Worm (Caenorhabditis elegans) whole organism, L3 larva: Measurements from ENCODE around the gene gpa-5.

ENCODE experiments used
- R02D3.7 ChIP-seq: fragments of 150-350 bp; optimal IDR thresholded peaks from 2 replicates; lab custom pipeline; 2014; ENCODE audit warnings: missing biosample characterization, missing genetic modification characterization
- ZK546.5 ChIP-seq: sonication (generic microtip); optimal IDR thresholded peaks from 2 replicates; lab custom pipeline; 2017; ENCODE audit warnings: missing biosample characterization, missing genetic modification characterization
- aly-2 ChIP-seq: fragments of 150-350 bp; optimal IDR thresholded peaks from 2 replicates; lab custom pipeline; 2014; ENCODE audit warnings: missing biosample characterization, missing genetic modification characterization
- ama-1 ChIP-seq: fragments of 150-350 bp; optimal IDR thresholded peaks from 2 replicates; lab custom pipeline; 2018
- ceh-16 ChIP-seq: sonication (generic microtip); optimal IDR thresholded peaks from 2 replicates; lab custom pipeline; 2017; ENCODE audit warnings: missing biosample characterization, missing genetic modification characterization
- ceh-28 ChIP-seq: fragments of 150-350 bp; optimal IDR thresholded peaks from 2 replicates; lab custom pipeline; 2014; ENCODE audit warnings: missing biosample characterization, missing genetic modification reagents, missing genetic modification characterization
- ceh-82 ChIP-seq: fragments of 150-350 bp; optimal IDR thresholded peaks from 2 replicates; lab custom pipeline; 2014; ENCODE audit warnings: missing biosample characterization, missing genetic modification characterization
- daf-12 ChIP-seq: fragments of 150-350 bp; optimal IDR thresholded peaks from 2 replicates; lab custom pipeline; 2014; ENCODE audit warnings: missing biosample characterization, missing genetic modification reagents, missing genetic modification characterization
- egl-27 ChIP-seq: sonication (generic microtip); optimal IDR thresholded peaks from 4 replicates; lab custom pipeline; 2017; ENCODE audit warnings: missing biosample characterization, missing genetic modification reagents, missing genetic modification characterization
- egl-5 ChIP-seq: fragments of 150-350 bp; optimal IDR thresholded peaks from 2 replicates; lab custom pipeline; 2017; ENCODE audit warnings: missing biosample characterization, missing genetic modification reagents, missing genetic modification characterization, inconsistent platforms
- elt-1 ChIP-seq: fragments of 150-350 bp; optimal IDR thresholded peaks from 2 replicates; lab custom pipeline; 2014; ENCODE audit warnings: missing biosample characterization, missing genetic modification characterization
- elt-2 ChIP-seq: sonication (generic microtip); optimal IDR thresholded peaks from 2 replicates; lab custom pipeline; 2016; ENCODE audit warnings: missing genetic modification reagents, mild to moderate bottlenecking, missing genetic modification characterization, missing compliant biosample characterization
- eor-1 ChIP-seq, 2 experiments: fragments of 150-350 bp; optimal IDR thresholded peaks; 2 replicates each; lab custom pipeline; 2014 to 2018; ENCODE audit warnings: missing biosample characterization in 2 of 2, missing genetic modification characterization in 2 of 2
- fkh-10 ChIP-seq: sonication (generic microtip); optimal IDR thresholded peaks from 2 replicates; lab custom pipeline; 2017; ENCODE audit warnings: missing biosample characterization, missing genetic modification reagents, missing genetic modification characterization
- fkh-2 ChIP-seq: fragments of 150-350 bp; optimal IDR thresholded peaks from 2 replicates; lab custom pipeline; 2014; ENCODE audit warnings: missing biosample characterization, missing genetic modification reagents, missing genetic modification characterization
- fos-1 ChIP-seq: fragments of 150-350 bp; optimal IDR thresholded peaks from 2 replicates; lab custom pipeline; 2014; ENCODE audit warnings: missing biosample characterization, missing genetic modification characterization
- hmg-11 ChIP-seq: sonication (generic microtip); optimal IDR thresholded peaks from 2 replicates; lab custom pipeline; 2016; ENCODE audit warnings: missing genetic modification characterization, missing compliant biosample characterization
- jun-1 ChIP-seq: fragments of 150-350 bp; optimal IDR thresholded peaks from 2 replicates; lab custom pipeline; 2014; ENCODE audit warnings: missing biosample characterization, missing genetic modification reagents, missing genetic modification characterization
- lin-15B ChIP-seq: fragments of 150-350 bp; optimal IDR thresholded peaks from 2 replicates; lab custom pipeline; 2014; ENCODE audit warnings: missing biosample characterization, missing genetic modification characterization
- lin-39 ChIP-seq: fragments of 150-350 bp; optimal IDR thresholded peaks from 2 replicates; lab custom pipeline; 2018; ENCODE audit warnings: missing biosample characterization, missing genetic modification reagents, missing genetic modification characterization
- mdl-1 ChIP-seq: fragments of 150-350 bp; optimal IDR thresholded peaks from 2 replicates; lab custom pipeline; 2014; ENCODE audit warnings: missing biosample characterization, missing genetic modification characterization
- nfya-1 ChIP-seq: sonication (generic microtip); optimal IDR thresholded peaks from 2 replicates; lab custom pipeline; 2017; ENCODE audit warnings: missing genetic modification characterization, mild to moderate bottlenecking, missing compliant biosample characterization, antibody characterized with exemption, moderate library complexity; ENCODE audit not compliant: insufficient read depth
- nhr-23 ChIP-seq: fragments of 150-350 bp; optimal IDR thresholded peaks from 2 replicates; lab custom pipeline; 2014; ENCODE audit warnings: missing biosample characterization, missing genetic modification reagents, missing genetic modification characterization
- nhr-237 ChIP-seq: fragments of 150-350 bp; optimal IDR thresholded peaks from 2 replicates; lab custom pipeline; 2014; ENCODE audit warnings: missing biosample characterization, missing genetic modification characterization
- nhr-25 ChIP-seq: sonication (generic microtip); optimal IDR thresholded peaks from 2 replicates; lab custom pipeline; 2017; ENCODE audit warnings: missing biosample characterization, missing genetic modification characterization
- nhr-28 ChIP-seq: fragments of 150-350 bp; optimal IDR thresholded peaks from 2 replicates; lab custom pipeline; 2014; ENCODE audit warnings: missing biosample characterization, missing genetic modification characterization
- nhr-67 ChIP-seq: fragments of 150-350 bp; optimal IDR thresholded peaks from 2 replicates; lab custom pipeline; 2014; ENCODE audit warnings: missing biosample characterization, missing genetic modification characterization
- pqm-1 ChIP-seq: fragments of 150-350 bp; optimal IDR thresholded peaks from 2 replicates; lab custom pipeline; 2017; ENCODE audit warnings: missing biosample characterization, missing genetic modification characterization, inconsistent platforms
- sea-2 ChIP-seq: fragments of 150-350 bp; sonication (generic microtip); optimal IDR thresholded peaks from 4 replicates; lab custom pipeline; 2014; ENCODE audit warnings: missing biosample characterization, missing genetic modification reagents, missing genetic modification characterization
- skn-1 ChIP-seq: fragments of 150-350 bp; optimal IDR thresholded peaks from 2 replicates; lab custom pipeline; 2014; ENCODE audit warnings: missing biosample characterization, missing genetic modification characterization
- snpc-4 ChIP-seq: fragments of 150-350 bp; optimal IDR thresholded peaks from 2 replicates; lab custom pipeline; 2014; ENCODE audit warnings: missing biosample characterization, missing genetic modification characterization
- tbx-2 ChIP-seq: sonication (generic microtip); optimal IDR thresholded peaks from 2 replicates; lab custom pipeline; 2016; ENCODE audit warnings: mild to moderate bottlenecking, missing genetic modification characterization, missing compliant biosample characterization
- unc-39 ChIP-seq: sonication (generic microtip); optimal IDR thresholded peaks from 4 replicates; lab custom pipeline; 2017; ENCODE audit warnings: missing biosample characterization, missing genetic modification characterization
- unc-62 ChIP-seq: fragments of 150-350 bp; sonication (generic microtip); optimal IDR thresholded peaks from 4 replicates; lab custom pipeline; 2014; ENCODE audit warnings: missing biosample characterization, missing genetic modification reagents, missing genetic modification characterization
- zag-1 ChIP-seq: fragments of 150-350 bp; optimal IDR thresholded peaks from 2 replicates; lab custom pipeline; 2014; ENCODE audit warnings: missing biosample characterization, missing genetic modification characterization
- ztf-11 ChIP-seq: fragments of 150-350 bp; optimal IDR thresholded peaks from 2 replicates; lab custom pipeline; 2014; ENCODE audit warnings: missing biosample characterization, missing genetic modification characterization
- ztf-4 ChIP-seq: fragments of 150-350 bp; optimal IDR thresholded peaks from 2 replicates; lab custom pipeline; 2014; ENCODE audit warnings: missing biosample characterization, missing genetic modification characterization

gpa-5 gene

DNA sequence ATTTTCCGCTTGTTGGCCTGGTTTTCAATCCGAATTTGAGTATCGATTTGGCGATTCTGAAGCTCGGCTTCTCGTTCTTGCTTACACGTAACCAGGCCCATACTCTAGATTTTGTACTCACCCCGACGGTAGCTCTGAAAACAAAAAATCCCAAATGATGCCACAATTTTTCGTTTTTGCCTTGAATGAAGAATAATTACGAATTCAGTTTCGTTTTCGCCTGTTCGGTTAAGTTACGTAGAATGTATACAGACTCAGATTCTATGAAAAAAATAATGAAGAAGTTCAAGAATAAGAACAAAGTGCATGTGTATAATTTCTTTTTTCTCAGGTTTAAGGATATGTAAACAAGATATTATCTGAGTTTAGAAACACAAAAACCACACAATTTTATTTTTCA is at the start of gene gpa-5:
gpa-5 (minus strand) TSS at position 101 of the 400 bp plus-strand sequence.
- no peak for TF ChIP-seq R02D3.7
- no peak for TF ChIP-seq unc-62
- no peak for TF ChIP-seq fkh-2 (tag; lab: Kevin White, UChicago)
- no peak for TF ChIP-seq elt-1 (tag; lab: Kevin White, UChicago)
- no peak for TF ChIP-seq eor-1 (tag; optimal IDR thresholded peaks at IDR 0.05; lab: Kevin White, UChicago)
- no peak for TF ChIP-seq snpc-4 (tag; lab: Kevin White, UChicago)
- TF ChIP-seq unc-39: no peak
- no peak for TF ChIP-seq pqm-1
- TF ChIP-seq lin-39: no peak
- TF ChIP-seq nhr-237: no peak
- no peak for TF ChIP-seq egl-5 (tag; lab: Kevin White, UChicago)
- no peak for TF ChIP-seq lin-15B (tag; lab: Kevin White, UChicago)
- TF ChIP-seq nhr-25 (tag; lab: Kevin White, UChicago): no peak
- TF ChIP-seq skn-1 (tag; lab: Kevin White, UChicago): no peak
- TF ChIP-seq ztf-11 (tag; lab: Kevin White, UChicago): no peak
- no peak for TF ChIP-seq jun-1 (tag; lab: Kevin White, UChicago)
- TF ChIP-seq hmg-11 (tag; lab: Kevin White, UChicago): no peak
- no peak for TF ChIP-seq ama-1 (lab: Kevin White, UChicago)
- no peak for TF ChIP-seq ZK546.5 (tag; lab: Kevin White, UChicago)

DNA sequence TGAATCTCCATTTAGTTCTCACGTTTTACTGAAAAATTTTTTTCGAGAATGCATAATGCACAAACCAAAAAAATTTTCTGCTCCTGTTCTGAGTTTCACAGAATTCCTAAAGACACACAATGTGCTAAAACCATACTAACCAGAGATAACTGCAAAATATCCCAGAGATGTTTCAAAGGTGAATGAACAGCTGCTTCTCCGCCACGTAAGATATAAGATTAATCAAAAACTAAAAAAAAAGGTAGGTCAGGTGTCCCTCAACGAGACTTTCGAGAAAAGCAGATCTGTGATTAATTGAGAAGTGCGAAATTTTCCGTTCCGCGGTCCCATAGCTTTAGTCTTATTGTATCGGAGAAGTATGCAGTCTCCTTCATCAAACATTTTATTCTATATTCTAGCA is 43.9 kb upstream of the gpa-5 start, which contains the start of gene F48B9.3:
F48B9.3 (plus strand) TSS at position 301 of the 400 bp plus-strand sequence.
- TF ChIP-seq ama-1 (lab: Kevin White, UChicago) (no peak), fos-1 (no peak), nfya-1 (tag; lab: Kevin White, UChicago) (no peak), nhr-237 (no peak), ztf-4 (tag; lab: Kevin White, UChicago) (no peak), ztf-11 (tag; lab: Kevin White, UChicago) (no peak), snpc-4 (tag; lab: Kevin White, UChicago) (no peak), nhr-67 (no peak), nhr-23 (tag; lab: Kevin White, UChicago) (no peak), nhr-25 (tag; lab: Kevin White, UChicago) (no peak), mdl-1 (tag; lab: Kevin White, UChicago) (no peak), unc-39 (no peak), tbx-2 (tag; lab: Kevin White, UChicago) (no peak), ceh-82 (tag; lab: Kevin White, UChicago) (no peak), fkh-10 (no peak), egl-27 (no peak), jun-1 (tag; lab: Kevin White, UChicago) (no peak), aly-2 (no peak), egl-5 (tag; lab: Kevin White, UChicago) (no peak)
- TF ChIP-seq, all 47 proteins: peak for 0

DNA sequence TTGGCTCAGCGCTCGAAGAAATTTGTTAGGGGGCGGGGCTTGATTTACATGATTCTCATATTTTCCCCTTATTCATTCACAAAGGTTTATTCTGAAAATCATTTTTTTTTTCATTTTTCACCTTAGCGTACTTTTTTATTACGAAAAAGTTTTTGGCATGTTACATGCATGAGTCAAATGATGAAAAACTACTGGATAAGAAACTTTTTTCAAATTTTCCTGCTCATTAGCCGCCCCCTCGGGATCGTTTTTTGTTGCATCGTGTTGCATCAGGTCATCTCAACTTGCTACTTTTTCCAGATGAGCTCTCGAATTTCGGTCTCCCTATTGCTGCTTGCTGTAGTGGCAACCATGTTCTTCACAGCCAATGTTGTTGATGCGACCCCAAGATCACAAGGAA is 42.2 kb upstream of the gpa-5 start, which contains the start of gene pdf-2:
pdf-2 (plus strand) TSS at position 301 of the 400 bp plus-strand sequence.
- TF ChIP-seq zag-1 (tag; lab: Kevin White, UChicago) (no peak), nhr-25 (tag; lab: Kevin White, UChicago) (no peak), nhr-23 (tag; lab: Kevin White, UChicago) (no peak), snpc-4 (tag; lab: Kevin White, UChicago) (no peak), fkh-10 (no peak), skn-1 (tag; lab: Kevin White, UChicago) (no peak), jun-1 (tag; lab: Kevin White, UChicago) (no peak), daf-12 (tag; lab: Kevin White, UChicago) (no peak), nhr-67 (no peak)

DNA sequence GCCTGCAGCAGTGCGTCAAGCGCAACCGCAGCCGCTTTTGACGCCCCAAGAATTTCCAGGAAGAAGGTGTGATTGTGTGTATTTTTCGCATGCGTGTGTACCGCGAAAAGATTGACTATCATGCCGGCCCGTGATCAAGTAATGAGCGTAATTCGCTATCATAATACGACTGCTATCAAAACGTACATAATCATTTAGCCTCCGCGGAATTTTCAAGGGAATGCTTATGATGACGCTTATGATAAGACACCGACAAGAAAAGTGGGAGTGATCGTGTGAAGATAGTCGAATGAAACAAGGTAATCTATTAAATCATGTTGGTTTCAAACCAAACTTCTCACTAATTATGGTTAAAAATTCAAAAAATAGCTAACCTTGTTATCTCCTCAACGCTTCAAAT is 37.0 kb upstream of the gpa-5 start:
- TF ChIP-seq elt-2 (tag; lab: Kevin White, UChicago): peak; percentile 40
- TF ChIP-seq lin-39: no peak
- peak; percentile 42 for TF ChIP-seq nhr-25 (tag; lab: Kevin White, UChicago)
- no peak for TF ChIP-seq ztf-11 (tag; lab: Kevin White, UChicago)

DNA sequence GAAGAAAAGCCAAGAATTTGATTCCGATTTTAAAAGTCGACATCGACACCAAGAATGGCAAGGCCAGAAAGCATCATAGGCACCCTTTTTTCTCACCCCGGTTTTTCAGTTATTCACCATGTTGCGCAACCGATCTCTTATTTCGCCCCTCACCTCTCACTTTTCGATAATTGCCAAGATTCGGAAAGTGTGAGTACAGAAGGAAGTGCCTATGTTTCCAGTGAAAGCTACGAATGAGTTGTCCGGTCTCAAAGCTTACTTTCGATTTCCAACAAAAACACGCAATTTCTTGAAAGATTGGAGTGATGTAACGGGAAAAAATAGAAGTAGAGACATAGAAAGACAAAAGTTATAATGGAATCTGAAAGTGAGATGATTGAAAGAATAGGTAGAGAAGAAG is 32.9 kb upstream of the gpa-5 start:
- TF ChIP-seq ceh-28 (tag; lab: Kevin White, UChicago) (no peak), lin-15B (tag; lab: Kevin White, UChicago) (no peak), nhr-28 (tag; lab: Kevin White, UChicago) (no peak), nhr-23 (tag; lab: Kevin White, UChicago) (no peak), pqm-1 (no peak), jun-1 (tag; lab: Kevin White, UChicago) (no peak), aly-2 (no peak), lin-39 (no peak), sea-2 (no peak), elt-1 (tag; lab: Kevin White, UChicago) (no peak), ceh-16 (tag; lab: Kevin White, UChicago) (no peak), ztf-11 (tag; lab: Kevin White, UChicago) (no peak)
